Fruit fly (Drosophila melanogaster): ENCODE data around the gene Rubicon.

The Rubicon gene

dm6 chrX:8671348-8672298 is 5.2 kb upstream of the Rubicon start (continued):
- TF ChIP-seq grn (GFP tag; optimal IDR thresholded peaks at IDR 0.05) (no peak), GATAe (GFP tag; conservative IDR thresholded peaks at IDR 0.05) (no peak), CG8924 (tag; optimal IDR thresholded peaks at IDR 0.05) (peak; percentile 40), CG10321 (GFP tag; IDR thresholded peaks at IDR 0.05) (no peak), CG14710 (tag; optimal IDR thresholded peaks at IDR 0.05) (peak; percentile 65), croc (GFP tag; conservative IDR thresholded peaks at IDR 0.05) (peak; percentile 59), BtbVII (GFP tag; optimal IDR thresholded peaks at IDR 0.05) (no peak), CG3065 (GFP tag; optimal IDR thresholded peaks at IDR 0.05) (no peak), sr (GFP tag; IDR thresholded peaks at IDR 0.05) (no peak), dmrt99B (tag; optimal IDR thresholded peaks at IDR 0.05) (peak; percentile 44), Lhr (GFP tag; optimal IDR thresholded peaks at IDR 0.05) (peak; percentile 14), ranshi (GFP tag; IDR thresholded peaks at IDR 0.05) (peak; percentile 44; the same call in 1 of the 2 replicates), tin (GFP tag; optimal IDR thresholded peaks at IDR 0.05) (peak; percentile 20), CG10431 (GFP tag; optimal IDR thresholded peaks at IDR 0.05) (no peak), dpn (GFP tag; optimal IDR thresholded peaks at IDR 0.05) (no peak), CG3407 (GFP tag; optimal IDR thresholded peaks at IDR 0.05) (peak; percentile 15), Hr39 (optimal IDR thresholded peaks at IDR 0.05) (no peak), HLH3B (GFP tag; IDR thresholded peaks at IDR 0.05) (peak; percentile 64), Dad (GFP tag; optimal IDR thresholded peaks at IDR 0.05) (no peak), CG13894 (tag; optimal IDR thresholded peaks at IDR 0.05) (no peak), ham (GFP tag; IDR thresholded peaks at IDR 0.05) (no peak), org-1 (GFP tag; optimal IDR thresholded peaks at IDR 0.05) (no peak), CG33557 (GFP tag; optimal IDR thresholded peaks at IDR 0.05) (peak; percentile 67), CG1647 (GFP tag; optimal IDR thresholded peaks at IDR 0.05) (no peak), CG7839 (tag; optimal IDR thresholded peaks at IDR 0.05) (peak; percentile 47), ab (GFP tag; optimal IDR thresholded peaks at IDR 0.05) (no peak), Eip74EF (GFP tag; optimal IDR thresholded peaks at IDR 0.05) (no peak), rib (GFP tag; IDR thresholded peaks at IDR 0.05) (no peak), ftz-f1 (GFP tag; optimal IDR thresholded peaks at IDR 0.05) (no peak), hbn (GFP tag; IDR thresholded peaks at IDR 0.05; ENCODE audit: partially characterized antibody) (no peak), sim (GFP tag; IDR thresholded peaks at IDR 0.05) (0 out of 2 replicates have a peak, but pooled peaks have one; percentile 9), CG8765 (GFP tag; IDR thresholded peaks at IDR 0.05) (peak; percentile 75; the same call in 1 of the 2 replicates), CoRest (tag; optimal IDR thresholded peaks at IDR 0.05) (peak; percentile 38), pnt (GFP tag; optimal IDR thresholded peaks at IDR 0.05) (peak; percentile 8), CG30403 (GFP tag; optimal IDR thresholded peaks at IDR 0.05) (peak; percentile 30), CG12299 (tag; optimal IDR thresholded peaks at IDR 0.05) (no peak), Bdp1 (GFP tag; optimal IDR thresholded peaks at IDR 0.05) (no peak), CG10267 (tag; optimal IDR thresholded peaks at IDR 0.05) (peak; percentile 55), Oli (tag; optimal IDR thresholded peaks at IDR 0.05) (peak; percentile 21), chm (GFP tag; IDR thresholded peaks at IDR 0.05) (peak; percentile 60; the same call in 1 of the 2 replicates), CG7372 (GFP tag; IDR thresholded peaks at IDR 0.05) (0 out of 2 replicates have a peak, but pooled peaks have one; percentile 7), ci (GFP tag; IDR thresholded peaks at IDR 0.05) (peak; percentile 85), usp (GFP tag; optimal IDR thresholded peaks at IDR 0.05) (no peak), crc (GFP tag; optimal IDR thresholded peaks at IDR 0.05) (no peak), Antp (GFP tag; optimal IDR thresholded peaks at IDR 0.05) (peak; percentile 29), CG31365 (tag; optimal IDR thresholded peaks at IDR 0.05) (no peak), CG8388 (GFP tag; optimal IDR thresholded peaks at IDR 0.05) (peak; percentile 45), CG16863 (GFP tag; optimal IDR thresholded peaks at IDR 0.05) (peak; percentile 40), CG10979 (tag; optimal IDR thresholded peaks at IDR 0.05) (peak; percentile 73)
